Worm (Caenorhabditis elegans) whole organism, late embryonic: ENCODE results near the gene Y17G7B.3.

Source experiments
- K09A11.1 ChIP-seq: sonication (generic microtip); optimal IDR thresholded peaks from 2 replicates; lab custom pipeline; 2017; ENCODE audit warnings: antibody characterized with exemption, mild to moderate bottlenecking, missing genetic modification characterization, missing compliant biosample characterization; ENCODE audit not compliant: insufficient read depth
- ceh-22 ChIP-seq: sonication (generic microtip); optimal IDR thresholded peaks from 2 replicates; lab custom pipeline; 2017; ENCODE audit warnings: missing biosample characterization, missing genetic modification characterization
- elt-4 ChIP-seq: sonication (generic microtip); optimal IDR thresholded peaks from 2 replicates; lab custom pipeline; 2016; ENCODE audit warnings: missing genetic modification characterization, missing compliant biosample characterization
- ets-4 ChIP-seq: sonication (generic microtip); optimal IDR thresholded peaks from 2 replicates; lab custom pipeline; 2016; ENCODE audit warnings: missing genetic modification characterization, missing compliant biosample characterization
- fkh-10 ChIP-seq: fragments of 150-350 bp; optimal IDR thresholded peaks from 2 replicates; lab custom pipeline; 2014; ENCODE audit warnings: missing biosample characterization, missing genetic modification reagents, missing genetic modification characterization
- hlh-13 ChIP-seq: fragments of 200-800 bp; sonication (Bioruptor generic); optimal IDR thresholded peaks from 2 replicates; lab custom pipeline; 2018; ENCODE audit warnings: mild to moderate bottlenecking, missing genetic modification characterization, missing compliant biosample characterization
- hlh-8 ChIP-seq: sonication (generic microtip); optimal IDR thresholded peaks from 2 replicates; lab custom pipeline; 2016; ENCODE audit warnings: missing genotype, missing genetic modification characterization, missing compliant biosample characterization
- nhr-11 ChIP-seq: fragments of 150-350 bp; optimal IDR thresholded peaks from 2 replicates; lab custom pipeline; 2014; ENCODE audit warnings: missing biosample characterization, missing genetic modification characterization
- pat-9 ChIP-seq: fragments of 200-800 bp; sonication (Bioruptor generic); optimal IDR thresholded peaks from 2 replicates; lab custom pipeline; 2018; ENCODE audit warnings: mild to moderate bottlenecking, missing genetic modification characterization, moderate library complexity, missing compliant biosample characterization
- pha-4 ChIP-seq: fragments of 150-350 bp; optimal IDR thresholded peaks from 2 replicates; lab custom pipeline; 2018; ENCODE audit warnings: missing biosample characterization, missing genetic modification reagents, missing genetic modification characterization
- pqm-1 ChIP-seq: sonication (generic microtip); optimal IDR thresholded peaks from 2 replicates; lab custom pipeline; 2016; ENCODE audit warnings: missing genetic modification characterization, missing compliant biosample characterization
- sdc-2 ChIP-seq: sonication (generic microtip); optimal IDR thresholded peaks from 2 replicates; lab custom pipeline; 2016; ENCODE audit warnings: missing genotype, missing genetic modification characterization, missing compliant biosample characterization

ce11 chrII:11972266-11972665 is 16.6 kb upstream of the Y17G7B.3 start:
- no peak for TF ChIP-seq pha-4 (tag; lab: Kevin White, UChicago)
- no peak for TF ChIP-seq K09A11.1
- TF ChIP-seq nhr-11 (tag; lab: Kevin White, UChicago): no peak
- TF ChIP-seq ets-4 (tag; lab: Kevin White, UChicago): no peak
- TF ChIP-seq sdc-2: no peak
- no peak for TF ChIP-seq pqm-1
- no peak for TF ChIP-seq hlh-13 (GFP tag; lab: Kevin White, UChicago)
- TF ChIP-seq ceh-22 (tag; lab: Kevin White, UChicago): no peak
- no peak for TF ChIP-seq fkh-10
- TF ChIP-seq elt-4 (tag; lab: Kevin White, UChicago): no peak
- TF ChIP-seq pat-9 (tag; lab: Kevin White, UChicago): no peak
- no peak for TF ChIP-seq hlh-8 (tag; lab: Kevin White, UChicago)
